Worm (Caenorhabditis elegans) whole organism, late embryonic: ENCODE data around the gene R12B2.2.

Experiments used
- F13H6.1 ChIP-seq: sonication (generic microtip); optimal IDR thresholded peaks from 2 replicates; lab custom pipeline; 2016; ENCODE audit warnings: missing genetic modification characterization, missing compliant biosample characterization
- ceh-22 ChIP-seq: sonication (generic microtip); optimal IDR thresholded peaks from 2 replicates; lab custom pipeline; 2017; ENCODE audit warnings: missing biosample characterization, missing genetic modification characterization
- ceh-31 ChIP-seq: sonication (generic microtip); optimal IDR thresholded peaks from 2 replicates; lab custom pipeline; 2016; ENCODE audit warnings: missing genetic modification characterization, missing compliant biosample characterization
- che-1 ChIP-seq: sonication (generic microtip); optimal IDR thresholded peaks from 2 replicates; lab custom pipeline; 2016; ENCODE audit warnings: mild to moderate bottlenecking, missing genetic modification characterization, missing compliant biosample characterization
- dmd-4 ChIP-seq: sonication (generic microtip); optimal IDR thresholded peaks from 2 replicates; lab custom pipeline; 2016; ENCODE audit warnings: borderline replicate concordance, missing genetic modification characterization, missing compliant biosample characterization
- elt-2 ChIP-seq: sonication (generic microtip); optimal IDR thresholded peaks from 2 replicates; lab custom pipeline; 2016; ENCODE audit warnings: missing genetic modification reagents, missing genetic modification characterization, missing compliant biosample characterization
- hlh-13 ChIP-seq: fragments of 200-800 bp; sonication (Bioruptor generic); optimal IDR thresholded peaks from 2 replicates; lab custom pipeline; 2018; ENCODE audit warnings: mild to moderate bottlenecking, missing genetic modification characterization, missing compliant biosample characterization
- nfya-1 ChIP-seq: sonication (generic microtip); optimal IDR thresholded peaks from 2 replicates; lab custom pipeline; 2017; ENCODE audit warnings: missing genetic modification characterization, mild to moderate bottlenecking, missing compliant biosample characterization, antibody characterized with exemption, moderate library complexity
- nhr-11 ChIP-seq: fragments of 150-350 bp; optimal IDR thresholded peaks from 2 replicates; lab custom pipeline; 2014; ENCODE audit warnings: missing biosample characterization, missing genetic modification characterization
- pqm-1 ChIP-seq: sonication (generic microtip); optimal IDR thresholded peaks from 2 replicates; lab custom pipeline; 2016; ENCODE audit warnings: missing genetic modification characterization, missing compliant biosample characterization
- pros-1 ChIP-seq: fragments of 150-350 bp; optimal IDR thresholded peaks from 2 replicates; lab custom pipeline; 2014; ENCODE audit warnings: missing biosample characterization, missing genetic modification reagents, missing genetic modification characterization
- tbx-2 ChIP-seq: sonication (generic microtip); optimal IDR thresholded peaks from 2 replicates; lab custom pipeline; 2016; ENCODE audit warnings: missing genetic modification characterization, missing compliant biosample characterization
- ztf-16 ChIP-seq: sonication (generic microtip); optimal IDR thresholded peaks from 2 replicates; lab custom pipeline; 2017; ENCODE audit warnings: missing genetic modification characterization, missing compliant biosample characterization

- TF ChIP-seq ztf-16, result no peak
- TF ChIP-seq dmd-4 (tag; lab: Kevin White, UChicago), result no peak
- TF ChIP-seq ceh-22 (tag; lab: Kevin White, UChicago), result no peak
- TF ChIP-seq F13H6.1 (tag; lab: Kevin White, UChicago), result no peak
- TF ChIP-seq nhr-11 (tag; lab: Kevin White, UChicago), result no peak
- no peak for TF ChIP-seq elt-2 (tag; lab: Kevin White, UChicago)
- TF ChIP-seq pqm-1 (tag; lab: Kevin White, UChicago), result no peak
- TF ChIP-seq pros-1 (tag; lab: Kevin White, UChicago), result no peak
- no peak for TF ChIP-seq che-1 (tag; lab: Kevin White, UChicago)
- TF ChIP-seq hlh-13 (GFP tag; lab: Kevin White, UChicago), result no peak
- no peak for TF ChIP-seq ceh-31
- TF ChIP-seq tbx-2 (tag; lab: Kevin White, UChicago), result no peak
- no peak for TF ChIP-seq nfya-1
These were observed 9.1 kb downstream of the R12B2.2 start, which contains the start of gene sma-4 for ce11 chrIII:5815932-5816331.
